Worm (Caenorhabditis elegans): Measurements from ENCODE around the gene lin-38.

ce11 chrII:13529131-13529530, 46.6 kb upstream of the lin-38 start:
- TF ChIP-seq ama-1 (optimal IDR thresholded peaks at IDR 0.05) (no peak), zag-1 (tag; optimal IDR thresholded peaks at IDR 0.05) (no peak), gei-8 (GFP tag; optimal IDR thresholded peaks at IDR 0.05) (no peak), daf-8 (GFP tag; IDR thresholded peaks at IDR 0.05) (no peak), lin-38 (GFP tag; IDR thresholded peaks at IDR 0.05) (no peak), nhr-77 (tag; optimal IDR thresholded peaks at IDR 0.05) (no peak), fkh-10 (GFP tag; optimal IDR thresholded peaks at IDR 0.05) (no peak), nhr-102 (tag; optimal IDR thresholded peaks at IDR 0.05) (no peak), R02D3.7 (tag; optimal IDR thresholded peaks at IDR 0.05) (no peak), madf-9 (GFP tag; conservative IDR thresholded peaks at IDR 0.05) (no peak), pqm-1 (tag; optimal IDR thresholded peaks at IDR 0.05) (no peak), nhr-25 (tag; optimal IDR thresholded peaks at IDR 0.05; ENCODE audit: borderline replicate concordance, insufficient read depth) (no peak), unc-130 (GFP tag; optimal IDR thresholded peaks at IDR 0.05) (no peak), ztf-11 (tag; optimal IDR thresholded peaks at IDR 0.05) (no peak)
